Worm (Caenorhabditis elegans): ENCODE measurements around the gene rsu-1.

DNA sequence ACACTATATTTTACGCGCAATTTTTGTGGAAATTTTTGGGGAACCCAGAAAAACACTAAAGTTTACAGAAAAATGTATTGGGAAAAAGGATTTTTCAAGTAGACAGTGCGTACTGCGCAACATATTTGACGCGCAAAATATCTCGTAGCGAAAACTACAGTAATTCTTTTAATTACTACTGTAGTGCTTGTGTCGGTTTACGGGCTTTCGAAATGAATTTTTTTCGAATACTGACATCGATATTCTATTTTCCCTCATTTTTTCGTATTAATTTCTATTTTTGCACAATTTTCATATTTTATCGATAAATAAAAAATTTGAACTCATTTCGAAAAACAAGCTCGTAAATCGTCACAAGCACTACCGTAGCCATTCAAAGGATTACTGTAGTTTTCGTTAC lies 43.2 kb upstream of the rsu-1 start:
- TF ChIP-seq unc-39 (tag; optimal IDR thresholded peaks at IDR 0.05) = no peak
- no peak for TF ChIP-seq nhr-237 (tag; optimal IDR thresholded peaks at IDR 0.05)
- TF ChIP-seq mdl-1 (tag; optimal IDR thresholded peaks at IDR 0.05) = no peak
- no peak for TF ChIP-seq mml-1 (tag; optimal IDR thresholded peaks at IDR 0.05)
- no peak for TF ChIP-seq jun-1 (tag; optimal IDR thresholded peaks at IDR 0.05)
- no peak for TF ChIP-seq nhr-12 (tag; optimal IDR thresholded peaks at IDR 0.05)
- TF ChIP-seq pha-4 (tag; optimal IDR thresholded peaks at IDR 0.05) = no peak
- TF ChIP-seq egl-27 (tag; optimal IDR thresholded peaks at IDR 0.05) = no peak
- TF ChIP-seq lin-39 (tag; optimal IDR thresholded peaks at IDR 0.05) = no peak
- no peak for TF ChIP-seq unc-62 (GFP tag; optimal IDR thresholded peaks at IDR 0.05)
- TF ChIP-seq nhr-25 (tag; optimal IDR thresholded peaks at IDR 0.05) = no peak
- TF ChIP-seq nhr-28 (tag; optimal IDR thresholded peaks at IDR 0.05) = no peak
- TF ChIP-seq ztf-11 (tag; optimal IDR thresholded peaks at IDR 0.05) = no peak
- no peak for TF ChIP-seq ceh-9 (tag; optimal IDR thresholded peaks at IDR 0.05)
